Fruit fly (Drosophila melanogaster) whole organism, prepupa: ENCODE measurements around the gene CG32537.

Experiments
- Blimp-1 ChIP-seq: fragments of 200-800 bp; sonication (Bioruptor generic); optimal IDR thresholded peaks from 3 replicates; lab custom pipeline; 2017; ENCODE audit warnings: missing biosample characterization, missing genetic modification characterization, mild to moderate bottlenecking, moderate library complexity, missing genetic modification reagents
- CG10669 ChIP-seq: fragments of 200-800 bp; sonication (Bioruptor generic); optimal IDR thresholded peaks from 3 replicates; lab custom pipeline; 2018; ENCODE audit warnings: missing biosample characterization, mild to moderate bottlenecking, missing genetic modification characterization, moderate library complexity
- CG11294 ChIP-seq: fragments of 200-800 bp; sonication (Bioruptor generic); IDR thresholded peaks from 2 replicates; pipeline ENCODE4 v1.3.6; 2022; ENCODE audit warnings: missing biosample characterization, missing genetic modification characterization
- CG11762 ChIP-seq: fragments of 200-800 bp; sonication (Bioruptor generic); optimal IDR thresholded peaks from 3 replicates; lab custom pipeline; 2016; ENCODE audit warnings: missing biosample characterization, missing genetic modification characterization; ENCODE audit not compliant: insufficient read depth
- CG11902 ChIP-seq: fragments of 200-800 bp; sonication (Bioruptor generic); optimal IDR thresholded peaks from 3 replicates; lab custom pipeline; 2016; ENCODE audit warnings: missing biosample characterization, missing genetic modification characterization
- CG15336 ChIP-seq: fragments of 200-800 bp; sonication (Bioruptor generic); IDR thresholded peaks from 2 replicates; pipeline ENCODE4 v1.3.6; 2022; ENCODE audit warnings: missing biosample characterization, missing genetic modification characterization
- CG1621 ChIP-seq: fragments of 200-800 bp; sonication (Bioruptor generic); optimal IDR thresholded peaks from 3 replicates; lab custom pipeline; 2018; ENCODE audit warnings: missing biosample characterization, mild to moderate bottlenecking, missing genetic modification characterization
- CG16779 ChIP-seq: fragments of 200-800 bp; sonication (Bioruptor generic); optimal IDR thresholded peaks from 3 replicates; lab custom pipeline; 2017; ENCODE audit warnings: missing biosample characterization, mild to moderate bottlenecking, missing genetic modification characterization
- CG3032 ChIP-seq: fragments of 200-800 bp; optimal IDR thresholded peaks from 2 replicates; lab custom pipeline; 2019; ENCODE audit warnings: missing biosample characterization, mild to moderate bottlenecking, missing genetic modification characterization, moderate library complexity
- CG31627 ChIP-seq: fragments of 200-800 bp; sonication (Bioruptor generic); optimal IDR thresholded peaks from 3 replicates; lab custom pipeline; 2016; ENCODE audit warnings: missing biosample characterization, missing genetic modification characterization
- CG32006 ChIP-seq: fragments of 200-800 bp; sonication (Bioruptor generic); optimal IDR thresholded peaks from 3 replicates; lab custom pipeline; 2017; ENCODE audit warnings: missing biosample characterization, mild to moderate bottlenecking, missing genetic modification characterization
- CG3919 ChIP-seq: fragments of 200-800 bp; sonication (Bioruptor generic); optimal IDR thresholded peaks from 3 replicates; lab custom pipeline; 2016; ENCODE audit warnings: missing biosample characterization, missing genetic modification characterization
- CG4318 ChIP-seq: fragments of 200-800 bp; sonication (Bioruptor generic); optimal IDR thresholded peaks from 3 replicates; lab custom pipeline; 2017; ENCODE audit warnings: missing biosample characterization, mild to moderate bottlenecking, missing genetic modification characterization
- CG6163 ChIP-seq: fragments of 200-800 bp; sonication (Bioruptor generic); IDR thresholded peaks from 3 replicates; pipeline ENCODE4 v1.3.6; 2022; ENCODE audit warnings: missing biosample characterization, missing genetic modification characterization
- CG6792 ChIP-seq: fragments of 200-800 bp; sonication (Bioruptor generic); optimal IDR thresholded peaks from 3 replicates; lab custom pipeline; 2016; ENCODE audit warnings: missing biosample characterization, missing genetic modification characterization
- CG6854 ChIP-seq: fragments of 200-800 bp; sonication (Bioruptor generic); optimal IDR thresholded peaks from 2 replicates; lab custom pipeline; 2017; ENCODE audit warnings: missing biosample characterization, mild to moderate bottlenecking, missing genetic modification characterization
- CG7368 ChIP-seq: fragments of 200-800 bp; sonication (Bioruptor generic); optimal IDR thresholded peaks from 3 replicates; lab custom pipeline; 2016; ENCODE audit warnings: missing biosample characterization, missing genetic modification characterization
- CG8119 ChIP-seq: fragments of 200-800 bp; sonication (Bioruptor generic); IDR thresholded peaks from 3 replicates; pipeline ENCODE4 v1.3.6; 2022; ENCODE audit warnings: missing biosample characterization, missing genetic modification characterization
- CG8319 ChIP-seq: fragments of 200-800 bp; sonication (Bioruptor generic); optimal IDR thresholded peaks from 3 replicates; lab custom pipeline; 2016; ENCODE audit warnings: missing biosample characterization, missing genetic modification characterization
- CG8632 ChIP-seq: fragments of 200-800 bp; sonication (Bioruptor generic); optimal IDR thresholded peaks from 3 replicates; lab custom pipeline; 2016; ENCODE audit warnings: missing biosample characterization, missing genetic modification characterization
- Eip75B ChIP-seq: fragments of 200-800 bp; sonication (Bioruptor generic); optimal IDR thresholded peaks from 3 replicates; lab custom pipeline; 2016; ENCODE audit warnings: missing biosample characterization, missing genetic modification characterization
- Eip78C ChIP-seq: fragments of 200-800 bp; sonication (Bioruptor generic); peaks from one replicate; lab custom pipeline; 2016; ENCODE audit warnings: missing biosample characterization, missing genetic modification characterization
- Eip93F ChIP-seq: fragments of 200-800 bp; sonication (Bioruptor generic); optimal IDR thresholded peaks from 2 replicates; lab custom pipeline; 2016; ENCODE audit warnings: missing biosample characterization, mild to moderate bottlenecking, missing genetic modification characterization
- Gug ChIP-seq: fragments of 200-800 bp; sonication (Bioruptor generic); IDR thresholded peaks from 2 replicates; pipeline ENCODE4 v1.3.6; 2022; ENCODE audit warnings: missing biosample characterization, missing genetic modification characterization
- Hr38 ChIP-seq: sonication (Bioruptor generic); optimal IDR thresholded peaks from 2 replicates; lab custom pipeline; 2016; ENCODE audit warnings: missing biosample characterization, missing genetic modification characterization
- Hr39 ChIP-seq: fragments of 200-800 bp; sonication (Bioruptor generic); optimal IDR thresholded peaks from 2 replicates; lab custom pipeline; 2016; ENCODE audit warnings: missing biosample characterization, missing genetic modification characterization
- Lpt ChIP-seq: fragments of 200-800 bp; sonication (Bioruptor generic); optimal IDR thresholded peaks from 3 replicates; lab custom pipeline; 2016; ENCODE audit warnings: missing biosample characterization, missing genetic modification characterization
- Met ChIP-seq: fragments of 200-800 bp; sonication (Bioruptor generic); optimal IDR thresholded peaks from 3 replicates; lab custom pipeline; 2016; ENCODE audit warnings: missing biosample characterization, missing genetic modification characterization
- Smox ChIP-seq: fragments of 200-800 bp; sonication (Bioruptor generic); optimal IDR thresholded peaks from 3 replicates; lab custom pipeline; 2016; ENCODE audit warnings: missing biosample characterization, missing genetic modification characterization
- Sox14 ChIP-seq: fragments of 200-800 bp; sonication (Bioruptor generic); optimal IDR thresholded peaks from 3 replicates; lab custom pipeline; 2016; ENCODE audit warnings: missing biosample characterization, missing genetic modification characterization
- Sox15 ChIP-seq: fragments of 200-800 bp; sonication (Bioruptor generic); optimal IDR thresholded peaks from 3 replicates; lab custom pipeline; 2016; ENCODE audit warnings: missing biosample characterization, missing genetic modification characterization
- achi ChIP-seq: fragments of 200-800 bp; sonication (Bioruptor generic); optimal IDR thresholded peaks from 3 replicates; lab custom pipeline; 2016; ENCODE audit warnings: missing biosample characterization, missing genetic modification characterization
- cyc ChIP-seq: fragments of 200-800 bp; sonication (Bioruptor generic); optimal IDR thresholded peaks from 3 replicates; lab custom pipeline; 2016; ENCODE audit warnings: missing biosample characterization, missing genetic modification characterization
- dac ChIP-seq: fragments of 200-800 bp; sonication (Bioruptor generic); optimal IDR thresholded peaks from 2 replicates; lab custom pipeline; 2017; ENCODE audit warnings: missing biosample characterization, mild to moderate bottlenecking, missing genetic modification characterization
- dsx ChIP-seq: fragments of 200-800 bp; optimal IDR thresholded peaks from 3 replicates; lab custom pipeline; 2019; ENCODE audit warnings: missing biosample characterization, mild to moderate bottlenecking, missing genetic modification characterization, moderate library complexity; ENCODE audit not compliant: poor library complexity, severe bottlenecking
- eg ChIP-seq: fragments of 200-800 bp; sonication (Bioruptor generic); IDR thresholded peaks from 3 replicates; pipeline ENCODE4 v1.3.6; 2022; ENCODE audit warnings: missing biosample characterization, missing genetic modification characterization
- esn ChIP-seq: fragments of 200-800 bp; sonication (Bioruptor generic); optimal IDR thresholded peaks from 2 replicates; lab custom pipeline; 2016; ENCODE audit warnings: missing biosample characterization, mild to moderate bottlenecking, missing genetic modification characterization, moderate library complexity
- fd59A ChIP-seq: fragments of 200-800 bp; sonication (Bioruptor generic); optimal IDR thresholded peaks from 2 replicates; lab custom pipeline; 2017; ENCODE audit warnings: missing biosample characterization, mild to moderate bottlenecking, missing genetic modification characterization, missing genetic modification reagents
- net ChIP-seq: fragments of 200-800 bp; sonication (Bioruptor generic); optimal IDR thresholded peaks from 3 replicates; lab custom pipeline; 2016; ENCODE audit warnings: missing biosample characterization, missing genetic modification characterization
- spab ChIP-seq: fragments of 200-800 bp; sonication (Bioruptor generic); optimal IDR thresholded peaks from 2 replicates; lab custom pipeline; 2017; ENCODE audit warnings: missing biosample characterization, mild to moderate bottlenecking, missing genetic modification characterization, missing genetic modification reagents
- ss ChIP-seq, 2 experiments: fragments of 200-800 bp; sonication (Bioruptor generic); optimal IDR thresholded peaks; 2 replicates in 1 of 2; 3 replicates in 1 of 2; lab custom pipeline; 2017 to 2018; ENCODE audit warnings: mild to moderate bottlenecking in 2 of 2, missing biosample characterization in 2 of 2, missing genetic modification characterization in 2 of 2, moderate library complexity in 1 of 2
- svp ChIP-seq: fragments of 200-800 bp; sonication (Bioruptor generic); peaks from one replicate; lab custom pipeline; 2016; ENCODE audit warnings: missing biosample characterization, missing genetic modification characterization
- vri ChIP-seq: fragments of 200-800 bp; sonication (Bioruptor generic); optimal IDR thresholded peaks from 3 replicates; lab custom pipeline; 2016; ENCODE audit warnings: missing biosample characterization, mild to moderate bottlenecking, missing genetic modification characterization

CG32537 gene

dm6 chrX:19229855-19230433 lies 46.4 kb downstream of the CG32537 start (continued):
- TF ChIP-seq CG6854 (peak; percentile 27), Hr38 (GFP tag; lab: Kevin White, UChicago) (no peak), CG16779 (tag; lab: Kevin White, UChicago) (no peak), Met (peak; percentile 72), Eip75B (GFP tag; lab: Kevin White, UChicago) (peak; percentile 67), Sox14 (GFP tag; lab: Kevin White, UChicago) (peak; percentile 68), CG11294 (GFP tag; lab: Robert Waterston, UW) (no peak), cyc (GFP tag; lab: Kevin White, UChicago) (peak; percentile 64), Eip78C (peak; percentile 95), spab (GFP tag; lab: Kevin White, UChicago) (peak; percentile 26), CG6163 (GFP tag; lab: Robert Waterston, UW) (peak; percentile 37; the same call in 2 of the 3 replicates), CG8319 (GFP tag; lab: Kevin White, UChicago) (peak; percentile 52), svp (peak; percentile 78)

dm6 chrX:19225304-19225640 lies 51.1 kb downstream of the CG32537 start:
- TF ChIP-seq CG8119 (GFP tag; lab: Robert Waterston, UW) (0 out of 3 replicates have a peak, but pooled peaks have one; percentile 4), net (no peak), CG3032 (peak; percentile 11), CG6163 (GFP tag; lab: Robert Waterston, UW) (0 out of 3 replicates have a peak, but pooled peaks have one; percentile 36), CG3919 (no peak), spab (GFP tag; lab: Kevin White, UChicago) (peak; percentile 28), Hr39 (GFP tag; lab: Kevin White, UChicago) (no peak), ss (GFP tag; optimal IDR thresholded peaks at IDR 0.05; lab: Kevin White, UChicago) (peak in 1 of 2 experiments; percentile 57), cyc (GFP tag; lab: Kevin White, UChicago) (no peak), CG31627 (GFP tag; lab: Kevin White, UChicago) (no peak), svp (peak; percentile 62), Hr38 (GFP tag; lab: Kevin White, UChicago) (no peak), CG7368 (no peak), CG8632 (peak; percentile 3), CG1621 (tag; lab: Kevin White, UChicago) (peak; percentile 63)

- TF ChIP-seq CG3919 (peak; percentile 50), CG11902 (no peak), CG1621 (tag; lab: Kevin White, UChicago) (no peak), Blimp-1 (no peak), CG4318 (GFP tag; lab: Kevin White, UChicago) (peak; percentile 75), Gug (GFP tag; lab: Robert Waterston, UW) (no peak), achi (GFP tag; lab: Kevin White, UChicago) (peak; percentile 60), dac (peak; percentile 11), CG11294 (GFP tag; lab: Robert Waterston, UW) (no peak), Eip78C (peak; percentile 89), CG6792 (GFP tag; lab: Kevin White, UChicago) (peak; percentile 34), net (peak; percentile 49), CG3032 (peak; percentile 65), ss (GFP tag; optimal IDR thresholded peaks at IDR 0.05; lab: Kevin White, UChicago) (peak in 1 of 2 experiments; percentile 70), Eip93F (GFP tag; lab: Kevin White, UChicago) (no peak), Lpt (GFP tag; lab: Kevin White, UChicago) (peak; percentile 33), CG32006 (GFP tag; lab: Kevin White, UChicago) (peak; percentile 85), Met (peak; percentile 18), CG16779 (tag; lab: Kevin White, UChicago) (peak; percentile 35), esn (GFP tag; lab: Kevin White, UChicago) (peak; percentile 61), CG15336 (peak; percentile 46), CG7368 (no peak), CG8319 (GFP tag; lab: Kevin White, UChicago) (peak; percentile 4), CG6854 (no peak), CG10669 (peak; percentile 40), CG11762 (GFP tag; lab: Kevin White, UChicago) (peak; percentile 32), Smox (GFP tag; lab: Kevin White, UChicago) (peak; percentile 34), CG6163 (GFP tag; lab: Robert Waterston, UW) (no peak), fd59A (GFP tag; lab: Kevin White, UChicago) (peak; percentile 39), Sox15 (GFP tag; lab: Kevin White, UChicago) (no peak), spab (GFP tag; lab: Kevin White, UChicago) (peak; percentile 46), eg (GFP tag; lab: Robert Waterston, UW) (0 out of 3 replicates have a peak, but pooled peaks have one; percentile 27), dsx (peak; percentile 7), vri (GFP tag; lab: Kevin White, UChicago) (no peak)
Observed at dm6 chrX:19224580-19225303, 51.6 kb downstream of the CG32537 start.
